Worm (Caenorhabditis elegans) whole organism, L4 larva: Measurements from ENCODE around the gene F26G1.2.

Experiments used
- nhr-6 ChIP-seq: fragments of 150-350 bp; optimal IDR thresholded peaks from 2 replicates; lab custom pipeline; 2014; ENCODE audit warnings: missing biosample characterization, missing genetic modification characterization
- unc-130 ChIP-seq: sonication (generic microtip); optimal IDR thresholded peaks from 2 replicates; lab custom pipeline; 2016; ENCODE audit warnings: missing genetic modification reagents, missing genetic modification characterization, missing compliant biosample characterization

DNA sequence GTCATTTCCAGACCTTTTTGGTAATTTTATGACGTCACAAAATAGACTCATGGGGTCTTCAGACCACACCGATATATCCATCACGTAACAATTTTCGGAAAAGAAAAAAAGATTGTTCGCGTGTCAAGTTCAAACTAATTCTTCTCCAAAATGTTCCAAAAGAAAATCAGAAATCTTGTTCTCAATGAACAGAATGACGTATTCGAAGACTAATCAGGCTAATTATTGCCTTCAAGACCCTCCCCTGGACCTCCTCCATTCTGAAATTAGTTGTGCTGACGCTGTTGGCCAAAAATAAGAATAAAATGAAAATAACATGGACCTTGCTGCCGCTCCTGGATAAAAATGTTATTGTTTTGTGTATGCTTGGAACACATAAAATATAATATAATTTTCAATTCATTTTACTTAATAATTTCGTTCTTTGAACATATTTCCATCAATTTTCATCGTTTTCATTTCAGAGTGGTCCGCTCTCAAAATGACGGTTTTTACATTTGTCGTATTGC is 27.0 kb downstream of the F26G1.2 start, which contains the start of gene F26G1.15:
- TF ChIP-seq nhr-6 (tag; lab: Kevin White, UChicago) (no peak), unc-130 (GFP tag; lab: Kevin White, UChicago) (no peak)
